Worm (Caenorhabditis elegans): ENCODE results near the gene F01G10.4.
A peak's percentile ranks its signal among the peaks of the same experiment; 100 is the strongest.

F01G10.4 gene

ce11 chrIV:10216704-10217296 is 15.6 kb downstream of the F01G10.4 start (continued):
- TF ChIP-seq madf-8 (GFP tag; conservative IDR thresholded peaks at IDR 0.05) (no peak), gei-17 (GFP tag; optimal IDR thresholded peaks at IDR 0.05) (no peak), nhr-90 (tag; optimal IDR thresholded peaks at IDR 0.05) (no peak), mcd-1 (GFP tag; IDR thresholded peaks at IDR 0.05) (peak; percentile 30; the same call in 1 of the 2 replicates), hlh-12 (tag; optimal IDR thresholded peaks at IDR 0.05) (no peak), ceh-27 (GFP tag; optimal IDR thresholded peaks at IDR 0.05) (no peak), lin-26 (GFP tag; IDR thresholded peaks at IDR 0.05) (peak; percentile 90), ceh-91 (GFP tag; IDR thresholded peaks at IDR 0.05) (no peak), lin-40 (tag; optimal IDR thresholded peaks at IDR 0.05) (peak; percentile 63), ztf-28 (GFP tag; IDR thresholded peaks at IDR 0.05) (no peak)

- TF ChIP-seq F37B4.10 (GFP tag; IDR thresholded peaks at IDR 0.05) (no peak), F57A8.1 (GFP tag; optimal IDR thresholded peaks at IDR 0.05) (no peak), K12H6.12 (tag; optimal IDR thresholded peaks at IDR 0.05) (no peak), F55B11.4 (tag; optimal IDR thresholded peaks at IDR 0.05; ENCODE audit: borderline replicate concordance, insufficient read depth) (no peak), ceh-100 (GFP tag; IDR thresholded peaks at IDR 0.05) (no peak)
Measured at ce11 chrIV:10216078-10216477, 16.3 kb downstream of the F01G10.4 start, which contains the start of gene col-124. TSS of gene col-124 (plus strand) at chrIV:10216451.

- TF ChIP-seq tbp1 (GFP tag; optimal IDR thresholded peaks at IDR 0.05) (no peak), T07F8.4 (tag; optimal IDR thresholded peaks at IDR 0.05) (no peak), K12H6.12 (tag; optimal IDR thresholded peaks at IDR 0.05) (no peak), madf-10 (tag; optimal IDR thresholded peaks at IDR 0.05) (no peak), repo-1 (tag; optimal IDR thresholded peaks at IDR 0.05) (no peak)
Measured at ce11 chrIV:10215393-10215792, 17.0 kb downstream of the F01G10.4 start.

- TF ChIP-seq B0019.2 (GFP tag; conservative IDR thresholded peaks at IDR 0.05), result no peak
- TF ChIP-seq ekl-4 (GFP tag; IDR thresholded peaks at IDR 0.05), result no peak
- TF ChIP-seq C17E4.6 (GFP tag; IDR thresholded peaks at IDR 0.05), result no peak
- no peak for TF ChIP-seq lag-1 (GFP tag; IDR thresholded peaks at IDR 0.05)
- TF ChIP-seq Y56A3A.18 (GFP tag; IDR thresholded peaks at IDR 0.05), result no peak
- no peak for TF ChIP-seq lir-1 (GFP tag; conservative IDR thresholded peaks at IDR 0.05)
- TF ChIP-seq nhr-179 (tag; optimal IDR thresholded peaks at IDR 0.05), result no peak
- TF ChIP-seq egl-44 (GFP tag; IDR thresholded peaks at IDR 0.05), result no peak
- no peak for TF ChIP-seq sdz-38 (tag; optimal IDR thresholded peaks at IDR 0.05)
- no peak for TF ChIP-seq hlh-26 (GFP tag; conservative IDR thresholded peaks at IDR 0.05)
- no peak for TF ChIP-seq ztf-25 (GFP tag; IDR thresholded peaks at IDR 0.05)
- no peak for TF ChIP-seq pbrm-1 (GFP tag; IDR thresholded peaks at IDR 0.05)
- TF ChIP-seq athp-1 (tag; optimal IDR thresholded peaks at IDR 0.05), result no peak
- no peak for TF ChIP-seq hmg-1.2 (GFP tag; IDR thresholded peaks at IDR 0.05)
- TF ChIP-seq K11D2.4 (GFP tag; IDR thresholded peaks at IDR 0.05), result no peak
- TF ChIP-seq F57A8.1 (GFP tag; optimal IDR thresholded peaks at IDR 0.05), result no peak
- no peak for TF ChIP-seq die-1 (tag; optimal IDR thresholded peaks at IDR 0.05)
- TF ChIP-seq ceh-100 (GFP tag; IDR thresholded peaks at IDR 0.05), result no peak
- no peak for TF ChIP-seq snpc-1.1 (tag; optimal IDR thresholded peaks at IDR 0.05; ENCODE audit: insufficient read depth)
Measured at ce11 chrIV:10214811-10215210, 17.5 kb downstream of the F01G10.4 start, which contains the start of gene abt-1. TSS of gene abt-1 (minus strand) at chrIV:10214911.
